Fruit fly (Drosophila melanogaster): ENCODE results near the gene CG9777.

The CG9777 gene

DNA sequence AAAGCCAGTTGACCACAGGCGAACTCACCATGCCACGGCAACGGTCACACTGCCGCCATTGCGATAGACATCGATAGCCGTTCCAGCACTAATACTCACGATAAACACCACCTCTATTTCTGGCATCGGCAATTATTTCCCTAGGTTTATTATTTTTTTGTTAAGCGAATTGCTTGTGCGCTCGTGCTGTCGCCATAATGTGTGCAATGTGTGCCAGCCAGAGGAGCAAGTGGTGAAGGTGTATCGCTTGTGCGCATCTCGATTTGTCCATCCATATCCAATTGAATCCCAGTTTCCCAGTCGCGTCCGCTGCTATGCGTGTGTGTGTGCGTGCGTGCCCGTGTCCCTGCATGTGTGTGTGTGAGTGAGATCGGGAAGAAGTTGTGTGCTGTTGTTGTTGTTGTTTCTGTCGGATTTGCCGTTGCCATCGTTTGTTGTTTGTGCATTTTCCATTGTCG, 21.4 kb downstream of the CG9777 start, which contains the start of gene mbt (continued):
- TF ChIP-seq Bgb (GFP tag; IDR thresholded peaks at IDR 0.05; ENCODE audit: partially characterized antibody) (peak; percentile 95), twi (tag; optimal IDR thresholded peaks at IDR 0.05) (peak; percentile 4), CG30020 (tag; optimal IDR thresholded peaks at IDR 0.05) (peak; percentile 43), HmgZ (tag; optimal IDR thresholded peaks at IDR 0.05) (peak; percentile 51), CTCF (GFP tag; optimal IDR thresholded peaks at IDR 0.05) (peak; percentile 22), CG12769 (tag; optimal IDR thresholded peaks at IDR 0.05) (peak; percentile 93), dm (GFP tag; optimal IDR thresholded peaks at IDR 0.05) (peak; percentile 6), unc-4 (GFP tag; IDR thresholded peaks at IDR 0.05; ENCODE audit: partially characterized antibody) (peak; percentile 88), pnt (GFP tag; optimal IDR thresholded peaks at IDR 0.05) (no peak), CG1792 (GFP tag; optimal IDR thresholded peaks at IDR 0.05) (peak; percentile 8), Elba2 (GFP tag; optimal IDR thresholded peaks at IDR 0.05) (peak; percentile 64), gsb-n (tag; optimal IDR thresholded peaks at IDR 0.05) (peak; percentile 27), CG17912 (GFP tag; optimal IDR thresholded peaks at IDR 0.05) (peak; percentile 16), CG13287 (GFP tag; IDR thresholded peaks at IDR 0.05; ENCODE audit: partially characterized antibody) (peak; percentile 92), shn (GFP tag; optimal IDR thresholded peaks at IDR 0.05) (no peak), CG9797 (GFP tag; optimal IDR thresholded peaks at IDR 0.05) (peak; percentile 94), her (GFP tag; optimal IDR thresholded peaks at IDR 0.05) (peak; percentile 8), CG17186 (GFP tag; optimal IDR thresholded peaks at IDR 0.05) (peak; percentile 19), CG6791 (GFP tag; IDR thresholded peaks at IDR 0.05; ENCODE audit: partially characterized antibody) (peak; percentile 93), Side (GFP tag; optimal IDR thresholded peaks at IDR 0.05) (peak; percentile 41), GATAe (GFP tag; conservative IDR thresholded peaks at IDR 0.05) (no peak), CG12659 (GFP tag; optimal IDR thresholded peaks at IDR 0.05) (peak; percentile 74), E2f2 (GFP tag; IDR thresholded peaks at IDR 0.05) (peak; percentile 85), CG4360 (GFP tag; IDR thresholded peaks at IDR 0.05) (peak; percentile 94), ken (GFP tag; IDR thresholded peaks at IDR 0.05) (0 out of 3 replicates have a peak, but pooled peaks have one; percentile 16), Bdp1 (GFP tag; optimal IDR thresholded peaks at IDR 0.05) (no peak), gcm2 (GFP tag; optimal IDR thresholded peaks at IDR 0.05) (peak; percentile 14), CG12104 (GFP tag; optimal IDR thresholded peaks at IDR 0.05) (no peak), Dp (GFP tag; optimal IDR thresholded peaks at IDR 0.05) (peak; percentile 82), hb (GFP tag; IDR thresholded peaks at IDR 0.05; ENCODE audit: partially characterized antibody) (peak; percentile 84), CG15073 (GFP tag; optimal IDR thresholded peaks at IDR 0.05) (no peak), Doc3 (GFP tag; IDR thresholded peaks at IDR 0.05; ENCODE audit: partially characterized antibody) (peak; percentile 88), row (GFP tag; IDR thresholded peaks at IDR 0.05) (peak; percentile 43), Trl (optimal IDR thresholded peaks at IDR 0.05) (no peak), Trl (GFP tag; optimal IDR thresholded peaks at IDR 0.05) (peak; percentile 12), CG7271 (tag; optimal IDR thresholded peaks at IDR 0.05) (peak; percentile 8), gro (GFP tag; optimal IDR thresholded peaks at IDR 0.05) (peak; percentile 36), caup (GFP tag; optimal IDR thresholded peaks at IDR 0.05; ENCODE audit: severe bottlenecking) (no peak), HmgD (GFP tag; optimal IDR thresholded peaks at IDR 0.05) (peak; percentile 51), ftz-f1 (GFP tag; optimal IDR thresholded peaks at IDR 0.05) (peak; percentile 19), Meics (GFP tag; optimal IDR thresholded peaks at IDR 0.05) (no peak), CG16813 (GFP tag; IDR thresholded peaks at IDR 0.05; ENCODE audit: partially characterized antibody) (peak; percentile 91), odd (GFP tag; optimal IDR thresholded peaks at IDR 0.05) (no peak), CG15479 (GFP tag; optimal IDR thresholded peaks at IDR 0.05) (peak; percentile 50), MESR4 (GFP tag; optimal IDR thresholded peaks at IDR 0.05) (peak; percentile 94), mld (GFP tag; IDR thresholded peaks at IDR 0.05; ENCODE audit: partially characterized antibody) (peak; percentile 88), CG10147 (GFP tag; optimal IDR thresholded peaks at IDR 0.05) (peak; percentile 55), Scr (GFP tag; IDR thresholded peaks at IDR 0.05; ENCODE audit: partially characterized antibody) (peak; percentile 91), CG12155 (GFP tag; optimal IDR thresholded peaks at IDR 0.05) (peak; percentile 21), mam (GFP tag; optimal IDR thresholded peaks at IDR 0.05) (peak; percentile 31), CG17829 (tag; optimal IDR thresholded peaks at IDR 0.05) (peak; percentile 21)
